Worm (Caenorhabditis elegans) whole organism, L1 larva: ENCODE data around the gene fbxa-189.

ENCODE experiments used
- alr-1 ChIP-seq: fragments of 200-800 bp; sonication (Bioruptor generic); optimal IDR thresholded peaks from 2 replicates; lab custom pipeline; 2018; ENCODE audit warnings: borderline replicate concordance, mild to moderate bottlenecking, missing genetic modification characterization, missing compliant biosample characterization
- ceh-63 ChIP-seq: fragments of 200-800 bp; sonication (Bioruptor generic); optimal IDR thresholded peaks from 2 replicates; lab custom pipeline; 2018; ENCODE audit warnings: mild to moderate bottlenecking, missing genetic modification characterization, missing compliant biosample characterization
- lin-14 ChIP-seq: fragments of 200-800 bp; sonication (Bioruptor generic); optimal IDR thresholded peaks from 2 replicates; lab custom pipeline; 2018; ENCODE audit warnings: mild to moderate bottlenecking, missing genetic modification characterization, moderate library complexity, missing compliant biosample characterization
- lsy-2 ChIP-seq, 2 experiments: fragments of 150-350 bp; optimal IDR thresholded peaks; 2 replicates each; lab custom pipeline; 2014; ENCODE audit warnings: missing biosample characterization in 2 of 2, missing genetic modification characterization in 2 of 2
- nhr-11 ChIP-seq: fragments of 150-350 bp; optimal IDR thresholded peaks from 2 replicates; lab custom pipeline; 2014; ENCODE audit warnings: missing biosample characterization, missing genetic modification characterization
- nhr-237 ChIP-seq: fragments of 150-350 bp; optimal IDR thresholded peaks from 2 replicates; lab custom pipeline; 2014; ENCODE audit warnings: missing biosample characterization, missing genetic modification characterization
- rnt-1 ChIP-seq: sonication (generic microtip); optimal IDR thresholded peaks from 2 replicates; lab custom pipeline; 2016; ENCODE audit warnings: mild to moderate bottlenecking, missing genetic modification characterization, moderate library complexity, missing compliant biosample characterization
- skn-1 ChIP-seq: fragments of 150-350 bp; optimal IDR thresholded peaks from 2 replicates; lab custom pipeline; 2014; ENCODE audit warnings: missing biosample characterization, missing genetic modification characterization
- unc-62 ChIP-seq: fragments of 150-350 bp; optimal IDR thresholded peaks from 2 replicates; lab custom pipeline; 2014; ENCODE audit warnings: missing biosample characterization, missing genetic modification reagents, missing genetic modification characterization
- unc-86 ChIP-seq: sonication (generic microtip); optimal IDR thresholded peaks from 2 replicates; lab custom pipeline; 2016; ENCODE audit warnings: missing genetic modification characterization, missing compliant biosample characterization

DNA sequence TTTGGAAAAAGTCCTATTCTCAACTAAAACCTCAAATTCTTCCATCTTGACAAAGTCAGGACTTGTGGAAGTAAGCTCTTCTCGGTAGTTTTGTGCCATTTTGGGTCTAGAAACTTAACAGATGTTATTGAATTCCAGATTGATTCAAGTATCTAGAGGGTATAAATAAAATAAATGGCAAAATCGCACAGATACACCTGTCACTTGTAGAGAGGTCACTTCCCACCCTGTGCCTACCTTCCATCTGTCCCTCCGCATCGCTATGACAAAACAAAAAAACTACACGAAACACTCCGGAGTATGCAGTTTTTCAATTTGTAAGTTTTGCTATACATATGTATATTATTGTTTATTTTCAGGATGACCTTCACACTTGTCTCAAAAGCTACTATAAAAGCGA, 34.9 kb downstream of the fbxa-189 start, which contains the start of gene Y20C6A.4:
- TF ChIP-seq unc-86 (tag; lab: Kevin White, UChicago) (no peak), ceh-63 (GFP tag; lab: Kevin White, UChicago) (no peak), skn-1 (tag; lab: Kevin White, UChicago) (no peak), rnt-1 (tag; lab: Kevin White, UChicago) (no peak), unc-62 (no peak), nhr-237 (tag; lab: Kevin White, UChicago) (no peak), lin-14 (GFP tag; lab: Kevin White, UChicago) (no peak), lsy-2 (tag; optimal IDR thresholded peaks at IDR 0.05; lab: Kevin White, UChicago) (no peak), nhr-11 (tag; lab: Kevin White, UChicago) (no peak), alr-1 (tag; lab: Kevin White, UChicago) (no peak)
